Worm (Caenorhabditis elegans) whole organism, L2 larva: ENCODE measurements around the gene str-3.
"Not testable (repeated sequence)": the region's sequence is repeated elsewhere in the genome, so short reads cannot be mapped to it uniquely, and the experiment has no call there.

Source experiments
- C34F6.9 ChIP-seq: fragments of 150-350 bp; optimal IDR thresholded peaks from 2 replicates; lab custom pipeline; 2014; ENCODE audit warnings: missing biosample characterization, missing genetic modification characterization
- R02D3.7 ChIP-seq: fragments of 150-350 bp; optimal IDR thresholded peaks from 2 replicates; lab custom pipeline; 2014; ENCODE audit warnings: missing biosample characterization, missing genetic modification characterization
- Y55F3AM.14 ChIP-seq: fragments of 200-800 bp; sonication (Bioruptor generic); optimal IDR thresholded peaks from 2 replicates; lab custom pipeline; 2018; ENCODE audit warnings: mild to moderate bottlenecking, missing genetic modification characterization, missing compliant biosample characterization
- ZK546.5 ChIP-seq: sonication (generic microtip); optimal IDR thresholded peaks from 2 replicates; lab custom pipeline; 2017; ENCODE audit warnings: missing biosample characterization, missing genetic modification characterization
- alr-1 ChIP-seq: fragments of 150-350 bp; optimal IDR thresholded peaks from 2 replicates; lab custom pipeline; 2014; ENCODE audit warnings: missing biosample characterization, missing genetic modification characterization
- aly-2 ChIP-seq: fragments of 150-350 bp; optimal IDR thresholded peaks from 2 replicates; lab custom pipeline; 2014; ENCODE audit warnings: missing biosample characterization, missing genetic modification characterization
- ama-1 ChIP-seq: fragments of 150-350 bp; optimal IDR thresholded peaks from 2 replicates; lab custom pipeline; 2018; ENCODE audit warnings: inconsistent platforms
- blmp-1 ChIP-seq: sonication (generic microtip); optimal IDR thresholded peaks from 2 replicates; lab custom pipeline; 2017; ENCODE audit warnings: missing genetic modification characterization, mild to moderate bottlenecking, missing compliant biosample characterization, antibody characterized with exemption, moderate library complexity; ENCODE audit not compliant: insufficient read depth
- ceh-16 ChIP-seq: fragments of 150-350 bp; optimal IDR thresholded peaks from 2 replicates; lab custom pipeline; 2014; ENCODE audit warnings: missing biosample characterization, missing genetic modification characterization
- ceh-82 ChIP-seq: fragments of 150-350 bp; optimal IDR thresholded peaks from 2 replicates; lab custom pipeline; 2014; ENCODE audit warnings: missing biosample characterization, missing genetic modification characterization
- dmd-4 ChIP-seq: sonication (generic microtip); optimal IDR thresholded peaks from 2 replicates; lab custom pipeline; 2017; ENCODE audit warnings: missing biosample characterization, missing genetic modification characterization
- elt-3 ChIP-seq: sonication (generic microtip); optimal IDR thresholded peaks from 2 replicates; lab custom pipeline; 2017; ENCODE audit warnings: missing biosample characterization, missing genetic modification characterization
- gmeb-1 ChIP-seq: fragments of 150-350 bp; optimal IDR thresholded peaks from 2 replicates; lab custom pipeline; 2014; ENCODE audit warnings: missing biosample characterization, missing genetic modification characterization
- lin-11 ChIP-seq: fragments of 150-350 bp; sonication (generic microtip); optimal IDR thresholded peaks from 2 replicates; lab custom pipeline; 2014; ENCODE audit warnings: missing biosample characterization, missing genetic modification characterization, inconsistent platforms, mixed read lengths
- lin-13 ChIP-seq: fragments of 150-350 bp; optimal IDR thresholded peaks from 2 replicates; lab custom pipeline; 2014; ENCODE audit warnings: missing biosample characterization, missing genetic modification reagents, missing genetic modification characterization
- lin-39 ChIP-seq: fragments of 150-350 bp; optimal IDR thresholded peaks from 2 replicates; lab custom pipeline; 2014; ENCODE audit warnings: missing biosample characterization, missing genetic modification reagents, missing genetic modification characterization
- lsy-2 ChIP-seq, 2 experiments: fragments of 150-350 bp in 1 of 2; sonication (generic microtip) in 1 of 2; optimal IDR thresholded peaks; 2 replicates each; lab custom pipeline; 2014 to 2017; ENCODE audit warnings: missing biosample characterization in 2 of 2, missing genetic modification characterization in 2 of 2
- mab-5 ChIP-seq: fragments of 150-350 bp; optimal IDR thresholded peaks from 2 replicates; lab custom pipeline; 2014; ENCODE audit warnings: missing biosample characterization, missing genetic modification characterization
- mbf-1 ChIP-seq: sonication (generic microtip); optimal IDR thresholded peaks from 2 replicates; lab custom pipeline; 2017; ENCODE audit warnings: missing biosample characterization, missing genetic modification characterization
- nhr-10 ChIP-seq: sonication (generic microtip); optimal IDR thresholded peaks from 2 replicates; lab custom pipeline; 2017; ENCODE audit warnings: missing biosample characterization, missing genetic modification characterization
- nhr-11 ChIP-seq: fragments of 150-350 bp; optimal IDR thresholded peaks from 2 replicates; lab custom pipeline; 2014; ENCODE audit warnings: missing biosample characterization, missing genetic modification characterization
- nhr-12 ChIP-seq: fragments of 150-350 bp; optimal IDR thresholded peaks from 2 replicates; lab custom pipeline; 2014; ENCODE audit warnings: missing biosample characterization, missing genetic modification characterization
- nhr-129 ChIP-seq: fragments of 150-350 bp; optimal IDR thresholded peaks from 2 replicates; lab custom pipeline; 2014; ENCODE audit warnings: missing biosample characterization, missing genetic modification characterization
- nhr-21 ChIP-seq: fragments of 150-350 bp; optimal IDR thresholded peaks from 2 replicates; lab custom pipeline; 2014; ENCODE audit warnings: missing biosample characterization, missing genetic modification characterization
- nhr-23 ChIP-seq: fragments of 150-350 bp; optimal IDR thresholded peaks from 2 replicates; lab custom pipeline; 2014; ENCODE audit warnings: missing biosample characterization, missing genetic modification reagents, missing genetic modification characterization
- nhr-237 ChIP-seq: fragments of 150-350 bp; optimal IDR thresholded peaks from 2 replicates; lab custom pipeline; 2014; ENCODE audit warnings: missing biosample characterization, missing genetic modification characterization
- nhr-25 ChIP-seq: fragments of 150-350 bp; sonication (generic microtip); optimal IDR thresholded peaks from 3 replicates; lab custom pipeline; 2014; ENCODE audit warnings: missing biosample characterization, missing genetic modification characterization
- nhr-77 ChIP-seq: fragments of 150-350 bp; optimal IDR thresholded peaks from 2 replicates; lab custom pipeline; 2014; ENCODE audit warnings: missing biosample characterization, missing genetic modification characterization
- peb-1 ChIP-seq: fragments of 150-350 bp; optimal IDR thresholded peaks from 2 replicates; lab custom pipeline; 2014; ENCODE audit warnings: missing biosample characterization, missing genetic modification characterization
- sem-4 ChIP-seq: fragments of 150-350 bp; optimal IDR thresholded peaks from 2 replicates; lab custom pipeline; 2014; ENCODE audit warnings: missing biosample characterization, missing genetic modification reagents, missing genetic modification characterization
- skn-1 ChIP-seq: sonication (generic microtip); optimal IDR thresholded peaks from 2 replicates; lab custom pipeline; 2017; ENCODE audit warnings: missing biosample characterization, missing genetic modification characterization
- sma-3 ChIP-seq: sonication (generic microtip); optimal IDR thresholded peaks from 2 replicates; lab custom pipeline; 2016; ENCODE audit warnings: missing genetic modification reagents, missing genetic modification characterization, missing compliant biosample characterization
- sma-9 ChIP-seq, 2 experiments: fragments of 150-350 bp in 1 of 2; sonication (generic microtip) in 1 of 2; optimal IDR thresholded peaks; 2 replicates each; lab custom pipeline; 2014 to 2016; ENCODE audit warnings: missing genetic modification characterization in 2 of 2, mild to moderate bottlenecking in 1 of 2, missing biosample characterization in 1 of 2, missing compliant biosample characterization in 1 of 2, missing genetic modification reagents in 1 of 2, moderate library complexity in 1 of 2
- snpc-4 ChIP-seq: fragments of 150-350 bp; optimal IDR thresholded peaks from 2 replicates; lab custom pipeline; 2014; ENCODE audit warnings: missing biosample characterization, missing genetic modification characterization
- unc-39 ChIP-seq: fragments of 150-350 bp; optimal IDR thresholded peaks from 2 replicates; lab custom pipeline; 2014; ENCODE audit warnings: missing biosample characterization, missing genetic modification characterization
- unc-55 ChIP-seq: fragments of 150-350 bp; sonication (generic microtip); optimal IDR thresholded peaks from 3 replicates; lab custom pipeline; 2014; ENCODE audit warnings: missing biosample characterization, missing genetic modification reagents, missing genetic modification characterization
- unc-62 ChIP-seq: fragments of 150-350 bp; optimal IDR thresholded peaks from 2 replicates; lab custom pipeline; 2014; ENCODE audit warnings: missing biosample characterization, missing genetic modification reagents, missing genetic modification characterization
- zag-1 ChIP-seq: fragments of 150-350 bp; optimal IDR thresholded peaks from 2 replicates; lab custom pipeline; 2014; ENCODE audit warnings: missing biosample characterization, missing genetic modification characterization
- ztf-1 ChIP-seq: fragments of 200-800 bp; sonication (Bioruptor generic); conservative IDR thresholded peaks from 2 replicates; pipeline ENCODE4 v1.3.6; 2022; ENCODE audit warnings: missing genetic modification characterization, missing compliant biosample characterization
- ztf-11 ChIP-seq: sonication (generic microtip); optimal IDR thresholded peaks from 2 replicates; lab custom pipeline; 2017; ENCODE audit warnings: missing biosample characterization, missing genetic modification characterization
- ztf-4 ChIP-seq: fragments of 150-350 bp; optimal IDR thresholded peaks from 2 replicates; lab custom pipeline; 2014; ENCODE audit warnings: missing biosample characterization, missing genetic modification characterization

The str-3 gene

DNA sequence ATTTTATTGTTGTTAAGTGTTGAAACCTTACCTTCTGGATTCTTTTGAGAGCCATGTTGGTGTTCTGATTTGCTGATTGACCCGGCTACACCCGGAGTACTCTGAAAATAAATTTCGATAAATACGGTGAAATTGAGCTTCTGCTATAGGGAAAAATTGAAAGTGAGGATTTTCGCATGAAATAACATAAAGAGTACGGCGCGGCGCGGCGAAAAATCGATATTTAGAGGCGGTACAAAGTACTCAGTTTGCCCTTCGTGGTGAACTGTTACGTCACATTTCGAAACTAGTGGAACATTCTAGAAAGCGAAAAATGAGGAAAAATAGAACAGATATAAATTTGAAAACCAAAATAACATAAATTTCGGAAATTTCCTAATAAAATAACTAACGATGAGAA lies 18.0 kb downstream of the str-3 start, which contains the start of gene let-70:
TSS of gene let-70 (minus strand) at position 101 of the 400 bp plus-strand sequence.
- TF ChIP-seq lin-39 (tag; lab: Kevin White, UChicago): no peak
- no peak for TF ChIP-seq ztf-4 (tag; lab: Kevin White, UChicago)
- no peak for TF ChIP-seq ceh-82 (tag; lab: Kevin White, UChicago)
- TF ChIP-seq alr-1 (tag; lab: Kevin White, UChicago): no peak
- TF ChIP-seq nhr-21 (tag; lab: Kevin White, UChicago): no peak
- TF ChIP-seq nhr-129 (tag; lab: Kevin White, UChicago): peak; percentile 12
- TF ChIP-seq, all 48 proteins: peak for 1

DNA sequence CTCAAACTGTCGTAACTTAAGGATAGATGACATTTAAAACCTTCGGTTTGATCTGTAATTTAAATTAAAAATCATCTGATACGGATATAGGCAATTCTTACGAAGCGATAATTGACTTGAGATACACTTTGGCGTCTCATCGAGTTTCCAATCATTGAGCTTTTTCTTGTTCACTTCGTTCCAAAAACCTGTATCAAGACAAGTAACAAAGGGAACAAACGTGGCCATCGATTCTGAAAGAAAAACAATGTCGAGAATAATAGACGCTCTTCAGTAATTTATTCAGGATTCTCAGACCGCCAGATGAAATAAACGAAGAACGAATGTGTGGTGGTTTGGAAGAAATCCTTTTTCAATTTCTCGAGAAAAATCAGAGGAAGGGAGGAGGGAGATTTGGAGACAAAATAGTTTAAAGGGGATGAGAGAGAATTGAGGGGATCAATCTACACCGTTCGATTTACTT lies 19.3 kb downstream of the str-3 start, which contains the start of gene atg-7:
TSS of gene atg-7 (minus strand) at position 233 of the 463 bp plus-strand sequence.
- TF ChIP-seq ztf-4 (tag; lab: Kevin White, UChicago) (peak; percentile 41), peb-1 (no peak), ama-1 (peak; percentile 64), lin-11 (no peak), nhr-25 (tag; lab: Kevin White, UChicago) (peak; percentile 18), Y55F3AM.14 (GFP tag; lab: Kevin White, UChicago) (peak; percentile 21), ceh-82 (tag; lab: Kevin White, UChicago) (no peak), lin-13 (GFP tag; lab: Kevin White, UChicago) (peak; percentile 20), sma-3 (GFP tag; lab: Kevin White, UChicago) (no peak), skn-1 (no peak), nhr-77 (tag; lab: Kevin White, UChicago) (no peak), nhr-23 (tag; lab: Kevin White, UChicago) (no peak), zag-1 (tag; lab: Kevin White, UChicago) (no peak), nhr-11 (tag; lab: Kevin White, UChicago) (no peak), lsy-2 (tag; optimal IDR thresholded peaks at IDR 0.05; lab: Kevin White, UChicago) (peak in 1 of 2 experiments; percentile 36), nhr-129 (tag; lab: Kevin White, UChicago) (peak; percentile 7), sma-9 (GFP tag; optimal IDR thresholded peaks at IDR 0.05; lab: Kevin White, UChicago) (no peak), sma-9 (tag; optimal IDR thresholded peaks at IDR 0.05; lab: Kevin White, UChicago) (no peak), dmd-4 (no peak), mab-5 (tag; lab: Kevin White, UChicago) (no peak), ztf-1 (GFP tag; lab: Robert Waterston, UW) (no peak)

DNA sequence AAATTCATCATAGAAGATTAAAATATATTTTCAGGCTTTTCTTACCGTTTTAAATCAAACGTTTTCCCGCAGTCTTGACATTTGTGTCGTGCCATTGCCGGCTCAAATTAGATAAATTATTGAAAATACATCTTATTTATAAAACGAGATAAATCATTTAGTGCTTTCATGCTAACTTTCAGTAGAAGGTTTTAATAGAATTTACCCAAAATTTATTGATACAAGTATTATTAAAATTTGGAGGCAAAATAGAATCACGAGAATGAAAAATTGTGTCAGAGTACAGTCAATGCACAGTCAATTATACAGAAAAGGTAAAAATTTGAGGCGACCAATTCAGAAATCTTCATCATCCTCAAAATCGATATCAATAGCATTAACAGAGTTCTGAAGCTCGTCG lies 21.7 kb downstream of the str-3 start, which contains the start of gene Y5F2A.4:
TSS of gene Y5F2A.4 (minus strand) at position 101 of the 400 bp plus-strand sequence.
- no peak for TF ChIP-seq zag-1 (tag; lab: Kevin White, UChicago)
- TF ChIP-seq, all 48 proteins: peak for 0

DNA sequence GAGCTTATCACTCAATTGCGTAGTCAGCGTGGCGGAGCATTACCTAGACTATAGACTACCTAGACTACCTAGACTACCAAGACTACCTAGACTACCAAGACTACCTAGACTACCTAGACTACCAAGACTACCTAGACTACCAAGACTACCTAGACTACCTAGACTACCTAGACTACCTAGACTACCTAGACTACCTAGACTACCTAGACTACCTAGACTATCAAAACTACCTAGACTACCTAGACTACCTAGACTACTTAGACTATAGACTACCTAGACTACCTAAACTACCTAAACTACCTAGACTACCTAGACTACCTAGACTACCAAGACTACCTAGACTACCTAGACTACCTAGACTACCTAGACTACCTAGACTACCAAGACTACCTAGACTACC lies 29.3 kb downstream of the str-3 start:
- TF ChIP-seq sma-9 (GFP tag; optimal IDR thresholded peaks at IDR 0.05; lab: Kevin White, UChicago): not testable (repeated sequence)
- TF ChIP-seq sma-9 (tag; optimal IDR thresholded peaks at IDR 0.05; lab: Kevin White, UChicago): peak; percentile 59
- TF ChIP-seq nhr-237 (tag; lab: Kevin White, UChicago): peak; percentile 76

DNA sequence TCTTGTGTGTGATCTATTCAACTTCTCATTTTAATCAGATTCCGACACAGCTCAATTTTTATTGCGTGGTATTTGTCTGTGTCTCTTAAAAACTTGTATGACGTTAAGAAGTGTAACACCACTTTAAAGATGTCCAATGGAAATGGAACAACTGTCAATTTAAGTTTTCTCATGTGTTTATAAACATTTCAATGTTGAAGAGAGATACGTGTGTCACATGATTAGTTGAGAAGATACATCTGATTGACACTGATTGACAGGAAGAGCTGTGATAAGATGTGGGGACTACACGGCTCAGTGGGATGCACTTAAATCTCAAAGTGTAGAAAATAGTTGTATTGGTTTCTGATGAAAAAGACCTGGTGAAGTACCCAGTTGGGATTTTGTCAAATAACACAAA lies 31.9 kb downstream of the str-3 start:
- no peak for TF ChIP-seq dmd-4
- no peak for TF ChIP-seq unc-55 (GFP tag; lab: Kevin White, UChicago)
- TF ChIP-seq ceh-16 (tag; lab: Kevin White, UChicago): no peak
- TF ChIP-seq unc-39: no peak
- TF ChIP-seq peb-1: no peak
- TF ChIP-seq gmeb-1 (tag; lab: Kevin White, UChicago): no peak
- peak; percentile 62 for TF ChIP-seq ztf-4 (tag; lab: Kevin White, UChicago)
- no peak for TF ChIP-seq blmp-1 (tag; lab: Kevin White, UChicago)
- no peak for TF ChIP-seq ztf-11
- TF ChIP-seq R02D3.7 (tag; lab: Kevin White, UChicago): no peak
- TF ChIP-seq skn-1: no peak
- TF ChIP-seq mbf-1 (tag; lab: Kevin White, UChicago): no peak
- no peak for TF ChIP-seq elt-3 (tag; lab: Kevin White, UChicago)
- no peak for TF ChIP-seq ceh-82 (tag; lab: Kevin White, UChicago)
- no peak for TF ChIP-seq ama-1
- TF ChIP-seq Y55F3AM.14 (GFP tag; lab: Kevin White, UChicago): no peak
- peak; percentile 87 for TF ChIP-seq nhr-129 (tag; lab: Kevin White, UChicago)
- no peak for TF ChIP-seq nhr-11 (tag; lab: Kevin White, UChicago)
- TF ChIP-seq mab-5 (tag; lab: Kevin White, UChicago): peak; percentile 58
- no peak for TF ChIP-seq nhr-12 (tag; lab: Kevin White, UChicago)
- TF ChIP-seq lin-11: no peak
- TF ChIP-seq nhr-10 (tag; lab: Kevin White, UChicago): no peak
- TF ChIP-seq nhr-237 (tag; lab: Kevin White, UChicago): no peak
- TF ChIP-seq lin-39 (tag; lab: Kevin White, UChicago): no peak
- no peak for TF ChIP-seq ZK546.5 (tag; lab: Kevin White, UChicago)
- no peak for TF ChIP-seq nhr-23 (tag; lab: Kevin White, UChicago)
- no peak for TF ChIP-seq snpc-4 (tag; lab: Kevin White, UChicago)
- peak; percentile 59 for TF ChIP-seq C34F6.9 (tag; lab: Kevin White, UChicago)
- TF ChIP-seq unc-62 (GFP tag; lab: Kevin White, UChicago): peak; percentile 79
- TF ChIP-seq aly-2: no peak
- TF ChIP-seq ztf-1 (GFP tag; lab: Robert Waterston, UW): no peak
- TF ChIP-seq sma-3 (GFP tag; lab: Kevin White, UChicago): no peak
- TF ChIP-seq nhr-77 (tag; lab: Kevin White, UChicago): no peak
- TF ChIP-seq lsy-2 (tag; optimal IDR thresholded peaks at IDR 0.05; lab: Kevin White, UChicago): peak in 1 of 2 experiments; percentile 77
- TF ChIP-seq sem-4 (tag; lab: Kevin White, UChicago): no peak
- no peak for TF ChIP-seq nhr-25 (tag; lab: Kevin White, UChicago)
